Worm (Caenorhabditis elegans) whole organism, early embryonic: ENCODE data around the gene ZK131.11.
"Not testable (repeated sequence)": the region's sequence is repeated elsewhere in the genome, so short reads cannot be mapped to it uniquely, and the experiment has no call there.

Experiments
- B0310.2 ChIP-seq: sonication (generic microtip); optimal IDR thresholded peaks from 2 replicates; lab custom pipeline; 2016; ENCODE audit warnings: mild to moderate bottlenecking, missing genetic modification characterization, missing compliant biosample characterization
- ama-1 ChIP-seq: fragments of 150-350 bp; optimal IDR thresholded peaks from 2 replicates; lab custom pipeline; 2014
- hmbx-1 ChIP-seq: sonication (generic microtip); optimal IDR thresholded peaks from 2 replicates; lab custom pipeline; 2016; ENCODE audit warnings: mild to moderate bottlenecking, missing genetic modification characterization, missing compliant biosample characterization
- scrt-1 ChIP-seq: fragments of 200-800 bp; sonication (Bioruptor generic); IDR thresholded peaks from 2 replicates; pipeline ENCODE4 v1.3.6; 2022; ENCODE audit warnings: missing genetic modification characterization, missing compliant biosample characterization

- TF ChIP-seq ama-1; B0310.2 (tag; lab: Kevin White, UChicago); scrt-1 (GFP tag; lab: Robert Waterston, UW); hmbx-1 (tag; lab: Kevin White, UChicago): not testable (repeated sequence)
Observed at ce11 chrII:13818043-13818442, 26.0 kb downstream of the ZK131.11 start, which contains the start of gene his-16.
